Worm (Caenorhabditis elegans) whole organism, midembryonic: ENCODE data around the gene pals-39.

Source experiments
- cog-1 ChIP-seq: sonication (generic microtip); optimal IDR thresholded peaks from 2 replicates; lab custom pipeline; 2016; ENCODE audit warnings: missing genetic modification characterization, missing compliant biosample characterization
- flt-1 ChIP-seq: fragments of 200-800 bp; sonication (Bioruptor generic); IDR thresholded peaks from 2 replicates; pipeline ENCODE4 v1.3.6; 2022; ENCODE audit warnings: missing genetic modification characterization, missing compliant biosample characterization
- ref-1 ChIP-seq: fragments of 200-800 bp; sonication (Bioruptor generic); conservative IDR thresholded peaks from 2 replicates; pipeline ENCODE4 v1.3.6; 2022; ENCODE audit warnings: missing genetic modification reagents, missing genetic modification characterization, missing compliant biosample characterization
- tab-1 ChIP-seq: fragments of 200-800 bp; sonication (Bioruptor generic); IDR thresholded peaks from 2 replicates; pipeline ENCODE4 v1.3.6; 2022; ENCODE audit warnings: missing genetic modification characterization, missing compliant biosample characterization
- ztf-29 ChIP-seq: fragments of 200-800 bp; sonication (Bioruptor generic); IDR thresholded peaks from 2 replicates; pipeline ENCODE4 v1.3.6; 2022; ENCODE audit warnings: missing genetic modification reagents, missing genetic modification characterization, missing compliant biosample characterization

ce11 chrV:12412321-12412720 is 31.3 kb downstream of the pals-39 start:
- no peak for TF ChIP-seq cog-1 (tag; lab: Kevin White, UChicago)
- TF ChIP-seq flt-1 (GFP tag; lab: Robert Waterston, UW) = no peak
- TF ChIP-seq ztf-29 = no peak
- TF ChIP-seq ref-1 = no peak
- no peak for TF ChIP-seq tab-1
